Fruit fly (Drosophila melanogaster): ENCODE measurements around the gene CG44139.

Gene CG44139

DNA sequence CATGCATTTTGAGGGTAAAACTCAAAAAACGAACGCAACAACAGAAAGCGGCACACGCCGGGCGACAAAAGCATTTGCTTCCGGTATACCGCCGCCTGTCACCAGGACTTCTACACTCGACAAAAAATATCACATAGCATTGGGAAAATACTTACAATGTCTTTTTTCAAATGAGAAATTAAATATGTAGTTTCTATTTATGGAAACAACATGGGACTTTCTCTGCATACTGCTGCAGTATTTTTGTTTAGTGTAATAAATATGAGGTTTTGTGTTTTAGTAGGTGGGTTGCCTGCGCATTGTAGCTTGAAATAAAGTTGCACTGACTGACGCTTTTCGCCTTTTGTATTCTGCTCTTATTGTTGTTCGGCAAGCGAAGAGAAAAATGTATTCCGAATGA, 27.5 kb upstream of the CG44139 start:
- TF ChIP-seq Hnf4 (GFP tag; optimal IDR thresholded peaks at IDR 0.05) (no peak), HLH106 (tag; optimal IDR thresholded peaks at IDR 0.05) (peak; percentile 22), foxo (GFP tag; optimal IDR thresholded peaks at IDR 0.05) (peak in 1 of 2 experiments; percentile 40), usp (GFP tag; optimal IDR thresholded peaks at IDR 0.05) (no peak), h (GFP tag; optimal IDR thresholded peaks at IDR 0.05) (peak; percentile 20), ey (GFP tag; optimal IDR thresholded peaks at IDR 0.05) (peak; percentile 24), fru (GFP tag; optimal IDR thresholded peaks at IDR 0.05) (peak; percentile 31)

DNA sequence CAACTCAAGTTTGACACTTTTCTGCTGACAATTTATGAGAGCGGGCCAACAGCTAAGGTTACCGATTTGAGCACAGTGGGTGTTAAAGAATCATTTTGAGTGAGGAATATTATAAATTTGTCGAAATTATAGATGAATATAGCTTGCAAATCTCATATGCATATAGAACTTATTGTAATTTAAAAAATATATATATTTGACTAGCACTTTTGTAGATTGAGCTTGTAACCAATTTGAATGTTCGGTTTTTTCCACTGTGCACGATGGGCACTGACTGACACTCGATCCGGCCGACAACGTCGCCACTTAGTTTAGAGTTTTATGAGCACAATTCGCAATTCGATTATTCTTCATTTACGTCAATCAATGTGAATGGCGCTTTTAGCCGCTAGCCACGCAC, 26.1 kb upstream of the CG44139 start:
- TF ChIP-seq foxo (GFP tag; optimal IDR thresholded peaks at IDR 0.05) (peak in 1 of 2 experiments; percentile 3), Jra (GFP tag; optimal IDR thresholded peaks at IDR 0.05) (no peak)

DNA sequence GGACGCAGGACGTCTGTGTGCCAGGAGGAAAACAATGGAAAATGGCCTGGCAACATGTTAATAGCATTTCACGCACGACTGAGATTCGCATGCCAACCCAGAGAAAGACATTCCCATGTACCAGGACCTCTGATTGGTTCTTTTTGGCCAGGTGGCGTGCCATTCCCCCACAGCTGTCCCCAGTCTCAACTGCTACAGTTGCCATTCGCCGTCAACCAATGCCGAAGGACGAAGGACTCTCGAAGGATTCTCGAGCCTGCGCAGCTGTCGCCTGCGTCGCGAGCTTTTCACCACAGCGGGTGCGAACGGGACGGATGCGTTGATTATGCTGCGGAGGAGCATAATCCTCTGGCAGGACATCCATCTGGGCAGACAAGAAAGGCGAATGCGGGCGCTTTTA, 24.7 kb upstream of the CG44139 start, which contains the start of gene VGlut:
VGlut (plus strand) TSS at position 399 of the 400 bp plus-strand sequence.
- TF ChIP-seq Mio (GFP tag; optimal IDR thresholded peaks at IDR 0.05) = no peak
- TF ChIP-seq woc (GFP tag; optimal IDR thresholded peaks at IDR 0.05) = no peak
- TF ChIP-seq sv (GFP tag; optimal IDR thresholded peaks at IDR 0.05) = no peak
- TF ChIP-seq Hr83 (GFP tag; optimal IDR thresholded peaks at IDR 0.05; ENCODE audit: poor library complexity, severe bottlenecking) = no peak
- no peak for TF ChIP-seq Rel (GFP tag; optimal IDR thresholded peaks at IDR 0.05)
- TF ChIP-seq Rel (tag; optimal IDR thresholded peaks at IDR 0.05) = no peak
- no peak for TF ChIP-seq psq (GFP tag; optimal IDR thresholded peaks at IDR 0.05)
- TF ChIP-seq pan (optimal IDR thresholded peaks at IDR 0.05) = no peak
- no peak for TF ChIP-seq dl (GFP tag; optimal IDR thresholded peaks at IDR 0.05; ENCODE audit: insufficient read depth in 1 of 2, partially characterized antibody in 2 of 2)
- TF ChIP-seq ey (GFP tag; optimal IDR thresholded peaks at IDR 0.05) = no peak
- TF ChIP-seq Jra (GFP tag; optimal IDR thresholded peaks at IDR 0.05) = no peak
- no peak for TF ChIP-seq h (GFP tag; optimal IDR thresholded peaks at IDR 0.05)
- no peak for TF ChIP-seq usp (GFP tag; optimal IDR thresholded peaks at IDR 0.05)
- no peak for TF ChIP-seq Myc (optimal IDR thresholded peaks at IDR 0.05)

DNA sequence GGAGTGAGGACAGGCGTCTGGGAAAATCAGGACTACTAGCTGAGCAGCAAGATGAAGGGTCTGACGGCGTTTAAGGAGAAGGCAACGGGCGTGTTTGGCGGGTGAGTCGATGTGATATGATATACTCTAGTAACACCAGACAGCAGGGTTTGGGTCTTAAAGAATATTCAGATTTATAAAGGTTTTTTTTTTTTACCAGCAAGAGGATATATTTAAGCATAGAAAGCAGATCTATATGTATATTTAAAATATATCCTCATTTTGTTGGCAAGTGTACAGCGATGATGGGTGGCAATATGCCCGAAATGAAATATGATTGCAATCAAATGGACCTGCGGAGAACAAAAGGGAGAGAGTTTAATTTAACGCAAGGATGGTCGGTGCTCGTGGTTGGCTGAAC, 22.4 kb upstream of the CG44139 start:
- TF ChIP-seq Mio (GFP tag; optimal IDR thresholded peaks at IDR 0.05) = no peak
- TF ChIP-seq foxo (GFP tag; optimal IDR thresholded peaks at IDR 0.05) = peak in 1 of 2 experiments; percentile 13

DNA sequence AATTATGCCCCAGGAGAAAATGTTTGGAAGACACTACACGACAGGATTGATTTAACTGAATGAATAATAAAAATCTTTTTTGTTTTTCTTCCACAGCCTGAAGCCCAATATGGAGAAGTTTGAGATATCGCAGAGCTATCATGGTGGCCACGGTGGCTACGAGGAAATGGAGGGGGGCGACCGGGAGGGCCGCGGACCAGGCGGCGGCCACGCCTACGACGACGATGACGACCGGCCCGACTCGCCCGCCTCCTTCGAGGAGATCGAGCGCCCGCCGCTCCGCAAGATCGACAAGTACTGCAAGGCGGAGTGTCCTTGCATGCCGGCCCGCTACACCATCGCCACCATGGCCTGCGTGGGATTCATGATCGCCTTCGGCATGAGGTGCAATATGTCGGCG, 20.0 kb upstream of the CG44139 start:
- no peak for TF ChIP-seq Hr83 (GFP tag; optimal IDR thresholded peaks at IDR 0.05; ENCODE audit: poor library complexity, severe bottlenecking)
- TF ChIP-seq Dfd (GFP tag; optimal IDR thresholded peaks at IDR 0.05) = peak; percentile 98

DNA sequence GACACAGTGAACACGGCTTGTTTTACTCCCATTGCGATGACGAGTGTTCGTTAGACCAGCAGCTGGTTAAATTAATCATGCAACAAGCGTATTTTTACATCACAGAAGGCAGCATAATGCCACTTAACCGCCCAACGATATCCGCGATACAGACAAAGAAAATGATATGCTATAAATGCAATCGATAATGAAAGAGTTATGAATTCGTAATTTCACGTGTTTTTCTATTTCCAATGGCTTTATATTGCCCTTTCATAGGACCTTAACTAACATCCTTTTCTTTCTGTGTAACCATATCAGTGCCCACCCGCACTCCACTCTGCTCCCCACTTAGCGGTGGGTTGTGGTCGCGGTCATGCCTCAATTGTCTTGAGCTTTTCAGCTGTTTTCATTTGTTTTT, 11.5 kb upstream of the CG44139 start:
- no peak for TF ChIP-seq woc (GFP tag; optimal IDR thresholded peaks at IDR 0.05)
- no peak for TF ChIP-seq OdsH (GFP tag; optimal IDR thresholded peaks at IDR 0.05)
- no peak for TF ChIP-seq usp (GFP tag; optimal IDR thresholded peaks at IDR 0.05)
- no peak for TF ChIP-seq dmrt93B (GFP tag; optimal IDR thresholded peaks at IDR 0.05)
- TF ChIP-seq Dfd (GFP tag; optimal IDR thresholded peaks at IDR 0.05) = no peak
- no peak for TF ChIP-seq ey (GFP tag; optimal IDR thresholded peaks at IDR 0.05)
- no peak for TF ChIP-seq Hr78 (GFP tag; optimal IDR thresholded peaks at IDR 0.05)
- no peak for TF ChIP-seq sv (GFP tag; optimal IDR thresholded peaks at IDR 0.05)
- no peak for TF ChIP-seq GATAd (GFP tag; optimal IDR thresholded peaks at IDR 0.05)

DNA sequence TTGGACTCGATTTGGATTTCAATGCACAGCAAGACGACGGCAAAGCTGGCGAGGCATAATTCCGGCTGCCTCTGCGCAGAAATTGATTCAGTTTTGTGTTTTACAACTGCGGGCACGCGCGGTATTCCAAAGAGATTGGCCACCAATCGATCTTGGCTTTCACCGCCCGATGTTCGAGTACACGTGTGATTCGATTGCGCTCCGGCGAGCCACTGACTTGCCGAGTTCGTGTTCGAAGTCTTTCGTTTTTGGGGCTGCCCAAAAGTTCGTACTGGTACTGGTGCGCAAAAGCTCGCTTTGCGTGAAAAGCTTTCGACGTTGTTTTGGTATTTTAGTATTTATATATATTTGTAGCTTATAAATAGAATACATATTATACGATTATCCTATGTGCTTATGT, 9.5 kb upstream of the CG44139 start, which contains the start of gene CG18641:
CG18641 (minus strand) TSS at position 214 of the 400 bp plus-strand sequence.
- TF ChIP-seq OdsH (GFP tag; optimal IDR thresholded peaks at IDR 0.05) (no peak), Rel (GFP tag; optimal IDR thresholded peaks at IDR 0.05) (no peak), Rel (tag; optimal IDR thresholded peaks at IDR 0.05) (no peak), Vsx2 (GFP tag; optimal IDR thresholded peaks at IDR 0.05; ENCODE audit: partially characterized antibody) (no peak), GATAd (GFP tag; optimal IDR thresholded peaks at IDR 0.05) (no peak), pan (optimal IDR thresholded peaks at IDR 0.05) (no peak), Jra (GFP tag; optimal IDR thresholded peaks at IDR 0.05) (no peak), N (GFP tag; optimal IDR thresholded peaks at IDR 0.05) (no peak), ey (GFP tag; optimal IDR thresholded peaks at IDR 0.05) (no peak), CG32264 (GFP tag; optimal IDR thresholded peaks at IDR 0.05) (no peak), sv (GFP tag; optimal IDR thresholded peaks at IDR 0.05) (no peak), rgr (GFP tag; optimal IDR thresholded peaks at IDR 0.05) (no peak), psq (GFP tag; optimal IDR thresholded peaks at IDR 0.05) (no peak), dl (GFP tag; optimal IDR thresholded peaks at IDR 0.05; ENCODE audit: insufficient read depth in 1 of 2, partially characterized antibody in 2 of 2) (no peak), dmrt93B (GFP tag; optimal IDR thresholded peaks at IDR 0.05) (no peak), Abd-B (GFP tag; optimal IDR thresholded peaks at IDR 0.05) (no peak)

Data from whole organism, wandering third instar larva.